Fruit fly (Drosophila melanogaster): Measurements from ENCODE around the gene CG4022.

CG4022 gene

DNA sequence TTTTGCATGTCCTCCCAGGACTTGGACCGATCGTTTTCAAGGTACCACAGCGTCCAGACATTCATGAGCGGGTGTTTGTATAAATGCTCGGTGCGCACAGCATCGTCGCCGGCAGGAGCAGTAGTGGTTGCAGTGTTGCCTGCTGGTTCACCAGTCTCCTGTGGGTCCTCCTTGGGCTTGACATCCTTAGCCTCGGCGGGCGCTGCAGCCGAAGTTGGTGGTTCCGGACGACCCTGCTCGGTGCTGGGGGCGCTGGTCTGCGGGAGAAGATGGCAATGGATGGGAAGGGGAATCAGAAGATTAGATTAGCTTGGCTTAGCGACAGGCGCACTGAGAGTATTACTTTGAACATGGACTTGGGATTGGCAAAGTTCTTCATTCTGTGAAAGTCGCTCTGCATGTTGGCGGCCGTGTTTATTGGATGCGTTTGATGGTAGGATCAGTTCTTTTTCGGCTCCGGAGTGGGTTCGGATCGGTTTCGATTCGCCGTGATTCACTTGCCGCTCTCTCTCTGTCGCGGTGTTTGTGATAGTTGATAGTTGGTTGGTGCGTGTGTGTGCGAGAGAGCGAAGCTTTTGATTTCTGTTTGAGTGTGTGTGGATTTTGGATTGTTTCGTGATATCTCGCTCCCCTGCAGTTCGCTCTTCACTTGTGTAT, 9.8 kb downstream of the CG4022 start:
- no peak for TF ChIP-seq CG32121 (GFP tag; IDR thresholded peaks at IDR 0.05)
- peak; percentile 8; the same call in 1 of the 3 replicates for TF ChIP-seq CG4496 (GFP tag; IDR thresholded peaks at IDR 0.05)
- TF ChIP-seq EcR (GFP tag; optimal IDR thresholded peaks at IDR 0.05): no peak
- no peak for TF ChIP-seq fd96Ca (GFP tag; IDR thresholded peaks at IDR 0.05)

DNA sequence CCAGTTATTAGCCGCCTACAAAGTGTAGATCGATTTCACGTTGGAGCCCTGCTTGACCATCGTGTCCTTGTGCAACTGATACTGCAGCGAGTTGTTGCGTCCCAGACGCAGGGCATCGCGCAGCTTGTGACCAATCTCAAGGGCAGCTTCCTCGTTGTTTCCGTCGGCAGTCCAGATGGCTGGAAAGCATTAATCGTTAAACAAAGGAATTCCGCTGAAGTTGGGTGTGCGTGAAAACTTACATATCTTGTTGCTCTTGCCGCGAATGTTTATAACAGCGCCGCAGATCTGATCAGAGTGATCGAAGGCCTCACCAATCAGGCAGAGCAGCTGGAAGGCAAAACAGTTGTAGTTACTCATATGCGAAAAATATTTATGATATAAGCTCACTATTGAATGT, 10.8 kb downstream of the CG4022 start:
- TF ChIP-seq EcR (GFP tag; optimal IDR thresholded peaks at IDR 0.05) (peak; percentile 63), CG12605 (GFP tag; IDR thresholded peaks at IDR 0.05) (no peak)

DNA sequence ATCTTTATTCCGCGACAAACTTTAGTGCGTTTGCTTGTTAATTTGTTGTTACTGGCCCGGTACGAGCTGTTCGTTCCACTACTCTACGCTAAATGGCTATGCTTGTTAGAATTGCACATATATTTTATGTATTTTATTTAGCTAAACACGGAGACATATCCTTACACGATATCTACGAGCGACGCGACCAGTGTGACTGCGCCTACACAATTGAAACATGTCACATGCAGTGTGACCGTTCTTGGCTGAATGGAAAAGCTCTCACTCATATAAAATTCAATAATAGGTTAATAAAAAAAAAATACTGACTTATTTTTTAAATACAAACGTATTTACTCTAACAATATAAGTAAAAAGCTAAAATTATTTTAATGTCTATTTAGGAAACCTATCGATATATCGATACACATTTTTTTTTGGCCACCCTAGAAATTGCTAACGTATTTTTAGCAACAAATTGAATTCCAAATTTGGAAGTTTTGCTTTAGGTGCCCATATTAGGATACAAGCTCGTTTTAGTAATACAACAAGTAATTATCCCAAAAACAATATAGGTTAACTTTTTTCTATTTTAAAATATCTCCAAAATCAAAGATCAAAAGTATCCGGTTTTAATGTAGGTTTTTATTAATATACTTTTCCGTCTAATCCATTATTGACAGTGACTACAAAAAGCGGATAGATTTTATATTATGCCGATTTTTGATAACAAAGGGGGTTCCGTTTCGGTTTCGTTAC, 11.4 kb downstream of the CG4022 start, which contains the start of gene CG4080:
TSS of gene CG4080 (minus strand) at position 215 of the 738 bp plus-strand sequence.
- TF ChIP-seq rn (GFP tag; IDR thresholded peaks at IDR 0.05) (no peak), CG9948 (tag; optimal IDR thresholded peaks at IDR 0.05) (no peak), EcR (GFP tag; optimal IDR thresholded peaks at IDR 0.05) (peak; percentile 48), CG17806 (tag; optimal IDR thresholded peaks at IDR 0.05) (no peak), CG32121 (GFP tag; IDR thresholded peaks at IDR 0.05) (no peak), CG8159 (tag; optimal IDR thresholded peaks at IDR 0.05) (peak; percentile 68), CG8301 (tag; optimal IDR thresholded peaks at IDR 0.05) (no peak), Snoo (tag; optimal IDR thresholded peaks at IDR 0.05) (no peak), D1 (tag; optimal IDR thresholded peaks at IDR 0.05) (no peak), CG34367 (tag; optimal IDR thresholded peaks at IDR 0.05) (peak; percentile 13), CG12605 (GFP tag; IDR thresholded peaks at IDR 0.05) (no peak), CG14655 (GFP tag; optimal IDR thresholded peaks at IDR 0.05) (no peak), Pif1A (GFP tag; optimal IDR thresholded peaks at IDR 0.05) (peak; percentile 28), Pif1B (GFP tag; optimal IDR thresholded peaks at IDR 0.05) (no peak), fd96Ca (GFP tag; IDR thresholded peaks at IDR 0.05) (no peak), CG15710 (tag; optimal IDR thresholded peaks at IDR 0.05) (no peak), CG13204 (GFP tag; optimal IDR thresholded peaks at IDR 0.05) (no peak), CG4496 (GFP tag; IDR thresholded peaks at IDR 0.05) (no peak)

DNA sequence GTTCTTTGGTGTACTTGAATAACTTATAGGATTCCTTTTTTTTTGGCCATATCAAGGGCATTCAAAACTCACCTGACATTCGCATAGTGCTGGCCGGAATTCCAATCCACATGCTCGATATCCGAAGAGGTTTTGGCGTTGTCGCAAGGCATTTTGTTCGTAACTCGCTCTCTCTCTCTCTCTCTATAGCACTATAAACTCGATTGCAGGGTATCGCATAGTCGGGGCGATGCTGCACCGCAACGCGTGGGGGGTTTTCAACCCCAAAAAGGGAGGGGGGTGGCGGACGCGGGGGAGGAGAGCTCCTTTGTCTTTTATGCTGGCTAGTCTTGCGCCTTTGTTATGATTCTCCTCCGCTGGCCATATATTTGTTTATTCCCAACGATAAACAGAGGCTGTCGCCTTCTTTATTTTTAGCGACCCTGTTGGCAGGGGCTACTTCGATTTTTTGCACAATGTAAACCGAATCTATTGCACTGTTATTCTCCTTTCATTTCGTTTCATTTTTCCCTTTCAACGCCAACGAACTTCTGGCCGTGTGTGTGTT, 12.1 kb downstream of the CG4022 start:
- no peak for TF ChIP-seq Pif1A (GFP tag; optimal IDR thresholded peaks at IDR 0.05)
- TF ChIP-seq CG4496 (GFP tag; IDR thresholded peaks at IDR 0.05): peak; percentile 50; the same call in 1 of the 3 replicates
- TF ChIP-seq gl (tag; optimal IDR thresholded peaks at IDR 0.05): no peak
- peak; percentile 29 for TF ChIP-seq Snoo (tag; optimal IDR thresholded peaks at IDR 0.05)
- TF ChIP-seq CG12605 (GFP tag; IDR thresholded peaks at IDR 0.05): 0 out of 2 replicates have a peak, but pooled peaks have one; percentile 46
- TF ChIP-seq rn (GFP tag; IDR thresholded peaks at IDR 0.05): no peak
- no peak for TF ChIP-seq CG13204 (GFP tag; optimal IDR thresholded peaks at IDR 0.05)
- no peak; the same call in 2 of the 3 replicates for TF ChIP-seq fd96Ca (GFP tag; IDR thresholded peaks at IDR 0.05)
- peak; percentile 9 for TF ChIP-seq CG15710 (tag; optimal IDR thresholded peaks at IDR 0.05)
- TF ChIP-seq Pif1B (GFP tag; optimal IDR thresholded peaks at IDR 0.05): no peak
- no peak for TF ChIP-seq CG8301 (tag; optimal IDR thresholded peaks at IDR 0.05)
- peak; percentile 20 for TF ChIP-seq CG8159 (tag; optimal IDR thresholded peaks at IDR 0.05)
- TF ChIP-seq CG34367 (tag; optimal IDR thresholded peaks at IDR 0.05): no peak
- 0 out of 2 replicates have a peak, but pooled peaks have one; percentile 46 for TF ChIP-seq Ets98B (GFP tag; IDR thresholded peaks at IDR 0.05)
- no peak for TF ChIP-seq CG10348 (GFP tag; IDR thresholded peaks at IDR 0.05)
- peak; percentile 3 for TF ChIP-seq D1 (tag; optimal IDR thresholded peaks at IDR 0.05)
- TF ChIP-seq CG14655 (GFP tag; optimal IDR thresholded peaks at IDR 0.05): no peak
- peak; percentile 86 for TF ChIP-seq EcR (GFP tag; optimal IDR thresholded peaks at IDR 0.05)
- peak; percentile 17 for TF ChIP-seq CG9948 (tag; optimal IDR thresholded peaks at IDR 0.05)
- peak; percentile 35; the same call in 1 of the 2 replicates for TF ChIP-seq CG32121 (GFP tag; IDR thresholded peaks at IDR 0.05)
- TF ChIP-seq CG17806 (tag; optimal IDR thresholded peaks at IDR 0.05): peak; percentile 1

DNA sequence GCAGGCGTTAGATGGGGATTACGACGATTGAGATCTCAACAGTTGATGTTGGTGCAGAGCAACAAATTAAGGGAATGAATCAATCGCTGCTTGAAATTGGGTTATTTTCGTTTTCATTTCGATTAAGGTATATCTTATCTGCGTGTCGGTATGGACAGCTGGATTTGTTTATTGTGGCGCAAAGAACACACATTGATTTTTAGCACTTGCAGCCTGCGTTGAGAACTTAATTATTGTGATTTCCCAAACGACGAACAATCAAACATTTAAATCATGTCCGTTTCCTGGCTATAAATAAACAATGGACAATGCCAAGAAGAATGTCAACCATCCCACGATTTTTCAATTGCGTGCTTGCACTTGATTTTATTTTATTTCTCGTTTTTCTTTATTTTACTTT, 12.6 kb downstream of the CG4022 start:
- TF ChIP-seq CG17806 (tag; optimal IDR thresholded peaks at IDR 0.05): no peak
- TF ChIP-seq fd96Ca (GFP tag; IDR thresholded peaks at IDR 0.05): no peak
- TF ChIP-seq CG13204 (GFP tag; optimal IDR thresholded peaks at IDR 0.05): no peak

DNA sequence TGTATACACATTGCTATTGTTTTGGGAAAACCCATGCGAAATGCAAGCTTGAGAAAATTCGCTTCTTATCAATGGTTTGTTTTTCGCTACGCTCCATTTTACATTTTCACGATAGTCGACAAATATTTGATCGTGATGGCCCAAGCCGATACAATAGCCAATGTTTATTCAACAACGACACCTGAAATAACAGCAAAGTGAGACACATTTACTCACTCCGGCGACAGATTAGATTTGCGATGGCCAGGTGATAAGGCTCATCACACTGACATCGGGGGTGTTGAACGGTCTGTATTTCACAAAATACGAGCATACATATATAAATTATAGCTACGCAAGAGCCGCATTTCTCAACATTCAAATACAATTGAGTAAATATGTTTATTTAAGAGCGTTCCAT, 13.5 kb downstream of the CG4022 start:
- peak; percentile 12 for TF ChIP-seq Pif1B (GFP tag; optimal IDR thresholded peaks at IDR 0.05)
- TF ChIP-seq CG34367 (tag; optimal IDR thresholded peaks at IDR 0.05): no peak
- no peak for TF ChIP-seq rn (GFP tag; IDR thresholded peaks at IDR 0.05)
- TF ChIP-seq Ets98B (GFP tag; IDR thresholded peaks at IDR 0.05): no peak
- TF ChIP-seq CG9948 (tag; optimal IDR thresholded peaks at IDR 0.05): no peak
- TF ChIP-seq CG8159 (tag; optimal IDR thresholded peaks at IDR 0.05): no peak
- TF ChIP-seq EcR (GFP tag; optimal IDR thresholded peaks at IDR 0.05): no peak
- peak; percentile 49 for TF ChIP-seq gl (tag; optimal IDR thresholded peaks at IDR 0.05)
- no peak for TF ChIP-seq CG13204 (GFP tag; optimal IDR thresholded peaks at IDR 0.05)
- TF ChIP-seq CG8301 (tag; optimal IDR thresholded peaks at IDR 0.05): no peak
- peak; percentile 51; the same call in 1 of the 2 replicates for TF ChIP-seq CG32121 (GFP tag; IDR thresholded peaks at IDR 0.05)
- no peak for TF ChIP-seq CG15710 (tag; optimal IDR thresholded peaks at IDR 0.05)
- TF ChIP-seq CG12605 (GFP tag; IDR thresholded peaks at IDR 0.05): no peak
- TF ChIP-seq CG14655 (GFP tag; optimal IDR thresholded peaks at IDR 0.05): peak; percentile 22
- no peak for TF ChIP-seq CG17806 (tag; optimal IDR thresholded peaks at IDR 0.05)
- no peak for TF ChIP-seq fd96Ca (GFP tag; IDR thresholded peaks at IDR 0.05)
- TF ChIP-seq CG4496 (GFP tag; IDR thresholded peaks at IDR 0.05): peak; percentile 54; the same call in 1 of the 3 replicates
- TF ChIP-seq Snoo (tag; optimal IDR thresholded peaks at IDR 0.05): no peak
- peak; percentile 29 for TF ChIP-seq Pif1A (GFP tag; optimal IDR thresholded peaks at IDR 0.05)
- TF ChIP-seq CG10348 (GFP tag; IDR thresholded peaks at IDR 0.05): no peak
- TF ChIP-seq D1 (tag; optimal IDR thresholded peaks at IDR 0.05): no peak
